Worm (Caenorhabditis elegans) whole organism, L2 larva: ENCODE measurements around the gene gtbp-1.

Experiments used
- R02D3.7 ChIP-seq: fragments of 150-350 bp; optimal IDR thresholded peaks from 2 replicates; lab custom pipeline; 2014; ENCODE audit warnings: missing biosample characterization, missing genetic modification characterization
- aly-2 ChIP-seq: fragments of 150-350 bp; optimal IDR thresholded peaks from 2 replicates; lab custom pipeline; 2014; ENCODE audit warnings: missing biosample characterization, missing genetic modification characterization
- ama-1 ChIP-seq: fragments of 150-350 bp; optimal IDR thresholded peaks from 2 replicates; lab custom pipeline; 2018; ENCODE audit warnings: inconsistent platforms
- egl-27 ChIP-seq: sonication (generic microtip); optimal IDR thresholded peaks from 3 replicates; lab custom pipeline; 2017; ENCODE audit warnings: missing biosample characterization, missing genetic modification reagents, missing genetic modification characterization
- gmeb-1 ChIP-seq: fragments of 150-350 bp; optimal IDR thresholded peaks from 2 replicates; lab custom pipeline; 2014; ENCODE audit warnings: missing biosample characterization, missing genetic modification characterization

- TF ChIP-seq gmeb-1 (tag; lab: Kevin White, UChicago) (no peak), aly-2 (tag; lab: Kevin White, UChicago) (no peak), ama-1 (lab: Kevin White, UChicago) (no peak), egl-27 (tag; lab: Kevin White, UChicago) (no peak), R02D3.7 (tag; lab: Kevin White, UChicago) (no peak)
Measured at ce11 chrIV:10144909-10145308, 16.2 kb upstream of the gtbp-1 start.
